Fruit fly (Drosophila melanogaster): Measurements from ENCODE around the gene Meics.
A peak's percentile ranks its signal among the peaks of the same experiment; 100 is the strongest.

Meics gene

DNA sequence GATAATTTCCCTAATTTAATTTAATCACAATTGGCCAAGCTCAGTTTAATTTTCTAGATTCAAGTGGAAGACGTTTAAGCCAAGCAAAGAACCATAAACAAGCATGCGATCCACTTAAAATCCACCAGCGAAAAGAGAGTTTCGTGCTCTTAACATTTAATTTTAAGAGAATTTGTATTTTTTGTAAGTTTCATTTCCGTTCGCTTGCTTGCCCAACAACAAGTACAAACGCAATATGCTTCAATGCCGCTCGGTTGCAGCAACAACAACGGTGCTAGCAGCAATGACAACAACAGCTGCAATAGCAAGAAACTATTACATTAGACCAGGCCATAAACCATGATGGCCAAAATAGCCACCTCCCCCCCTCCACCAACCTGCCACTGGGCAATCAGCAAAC, 29.6 kb downstream of the Meics start (continued):
- TF ChIP-seq grau (tag; optimal IDR thresholded peaks at IDR 0.05) (no peak), hth (optimal IDR thresholded peaks at IDR 0.05) (no peak), Aef1 (GFP tag; IDR thresholded peaks at IDR 0.05) (no peak; the same call in 2 of the 3 replicates), CG15696 (tag; optimal IDR thresholded peaks at IDR 0.05) (no peak), CG8281 (tag; optimal IDR thresholded peaks at IDR 0.05) (no peak), CG8765 (GFP tag; IDR thresholded peaks at IDR 0.05) (no peak), en (GFP tag; optimal IDR thresholded peaks at IDR 0.05) (no peak), fd64A (GFP tag; optimal IDR thresholded peaks at IDR 0.05) (no peak), CG4328 (GFP tag; optimal IDR thresholded peaks at IDR 0.05) (no peak), lilli (GFP tag; optimal IDR thresholded peaks at IDR 0.05) (no peak), CG34224 (GFP tag; IDR thresholded peaks at IDR 0.05; ENCODE audit: partially characterized antibody) (peak; percentile 18; the same call in 1 of the 3 replicates), Dp (GFP tag; optimal IDR thresholded peaks at IDR 0.05) (no peak), gcm (GFP tag; optimal IDR thresholded peaks at IDR 0.05) (no peak), so (GFP tag; IDR thresholded peaks at IDR 0.05) (peak; percentile 45; the same call in 1 of the 3 replicates), Med (GFP tag) (peak; percentile 43), CG18764 (GFP tag; optimal IDR thresholded peaks at IDR 0.05) (no peak), ci (GFP tag; IDR thresholded peaks at IDR 0.05) (peak; percentile 53; the same call in 1 of the 3 replicates), Optix (GFP tag; IDR thresholded peaks at IDR 0.05) (no peak), exex (tag; optimal IDR thresholded peaks at IDR 0.05) (no peak), Hey (tag; optimal IDR thresholded peaks at IDR 0.05) (no peak), HHEX (GFP tag; optimal IDR thresholded peaks at IDR 0.05) (peak; percentile 20), CG2202 (tag; optimal IDR thresholded peaks at IDR 0.05) (no peak), CG34376 (GFP tag; optimal IDR thresholded peaks at IDR 0.05) (peak; percentile 16), CG33557 (GFP tag; optimal IDR thresholded peaks at IDR 0.05) (no peak), bcd (GFP tag; optimal IDR thresholded peaks at IDR 0.05) (no peak), insv (GFP tag; optimal IDR thresholded peaks at IDR 0.05) (no peak), CG6791 (GFP tag; IDR thresholded peaks at IDR 0.05; ENCODE audit: partially characterized antibody) (no peak), Dip3 (GFP tag; optimal IDR thresholded peaks at IDR 0.05) (no peak), Ets97D (GFP tag; optimal IDR thresholded peaks at IDR 0.05) (peak; percentile 35), lola (GFP tag; optimal IDR thresholded peaks at IDR 0.05) (no peak), CG13296 (GFP tag; optimal IDR thresholded peaks at IDR 0.05) (peak; percentile 34), E2f2 (GFP tag; IDR thresholded peaks at IDR 0.05) (peak; percentile 32; the same call in 1 of the 2 replicates), scrt (GFP tag; optimal IDR thresholded peaks at IDR 0.05) (no peak), Hsf (GFP tag; optimal IDR thresholded peaks at IDR 0.05) (no peak), Nf-YC (tag; optimal IDR thresholded peaks at IDR 0.05) (no peak), CG31224 (GFP tag; IDR thresholded peaks at IDR 0.05) (no peak), Deaf1 (tag; optimal IDR thresholded peaks at IDR 0.05) (peak; percentile 57), zfh2 (GFP tag; optimal IDR thresholded peaks at IDR 0.05) (no peak), stwl (tag; optimal IDR thresholded peaks at IDR 0.05) (peak; percentile 14), bsh (GFP tag; optimal IDR thresholded peaks at IDR 0.05) (peak in 1 of 2 experiments; percentile 23), chif (GFP tag; optimal IDR thresholded peaks at IDR 0.05) (no peak), pros (GFP tag; optimal IDR thresholded peaks at IDR 0.05) (peak; percentile 16), CG2199 (GFP tag; IDR thresholded peaks at IDR 0.05) (no peak), CG12659 (GFP tag; optimal IDR thresholded peaks at IDR 0.05) (no peak), CG4360 (GFP tag; IDR thresholded peaks at IDR 0.05) (peak; percentile 68), cg (GFP tag; optimal IDR thresholded peaks at IDR 0.05) (no peak), Sox102F (GFP tag; optimal IDR thresholded peaks at IDR 0.05) (no peak), HmgZ (tag; optimal IDR thresholded peaks at IDR 0.05) (no peak), dan (GFP tag; IDR thresholded peaks at IDR 0.05) (no peak), CG32532 (GFP tag; IDR thresholded peaks at IDR 0.05) (no peak), CG18476 (GFP tag; optimal IDR thresholded peaks at IDR 0.05) (no peak)

All from whole organism, embryonic.